Fruit fly (Drosophila melanogaster) whole organism, embryonic: Measurements from ENCODE around the gene CanB.

Experiments used
- Adf1 ChIP-seq: fragments of 200-800 bp; sonication (Bioruptor generic); IDR thresholded peaks from 2 replicates; pipeline ENCODE4 v1.3.6; 2022; ENCODE audit warnings: missing biosample characterization, missing genetic modification characterization
- Bteb2 ChIP-seq: fragments of 200-800 bp; sonication (Bioruptor generic); optimal IDR thresholded peaks from 2 replicates; lab custom pipeline; 2016; ENCODE audit warnings: missing biosample characterization, missing genetic modification characterization
- CG10321 ChIP-seq: fragments of 200-800 bp; sonication (Bioruptor generic); IDR thresholded peaks from 2 replicates; pipeline ENCODE4 v1.3.6; 2022; ENCODE audit warnings: missing biosample characterization, missing genetic modification characterization
- CG13894 ChIP-seq: fragments of 200-800 bp; sonication (Bioruptor generic); optimal IDR thresholded peaks from 3 replicates; lab custom pipeline; 2018; ENCODE audit warnings: missing biosample characterization, mild to moderate bottlenecking, missing genetic modification characterization, moderate library complexity
- CG1647 ChIP-seq: fragments of 200-800 bp; sonication (Bioruptor generic); optimal IDR thresholded peaks from 3 replicates; lab custom pipeline; 2016; ENCODE audit warnings: missing biosample characterization, missing genetic modification characterization
- CG17361 ChIP-seq: fragments of 200-800 bp; sonication (Bioruptor generic); IDR thresholded peaks from 3 replicates; pipeline ENCODE4 v1.3.6; 2022; ENCODE audit warnings: missing biosample characterization, missing genetic modification characterization
- CG17385 ChIP-seq: fragments of 200-800 bp; sonication (Bioruptor generic); optimal IDR thresholded peaks from 3 replicates; lab custom pipeline; 2018; ENCODE audit warnings: missing biosample characterization, mild to moderate bottlenecking, missing genetic modification characterization
- CG1832 ChIP-seq: fragments of 200-800 bp; sonication (Bioruptor generic); optimal IDR thresholded peaks from 2 replicates; lab custom pipeline; 2017; ENCODE audit warnings: missing biosample characterization, mild to moderate bottlenecking, missing genetic modification characterization, inconsistent platforms
- CG18599 ChIP-seq: fragments of 200-800 bp; sonication (Bioruptor generic); optimal IDR thresholded peaks from 3 replicates; lab custom pipeline; 2017; ENCODE audit warnings: missing biosample characterization, missing genetic modification characterization, mild to moderate bottlenecking, moderate library complexity, missing genetic modification reagents
- CG18619 ChIP-seq: fragments of 200-800 bp; sonication (Bioruptor generic); optimal IDR thresholded peaks from 3 replicates; lab custom pipeline; 2017; ENCODE audit warnings: missing biosample characterization, mild to moderate bottlenecking, missing genetic modification characterization
- CG2129 ChIP-seq: fragments of 200-800 bp; sonication (Bioruptor generic); IDR thresholded peaks from 2 replicates; pipeline ENCODE4 v1.3.6; 2022; ENCODE audit warnings: missing biosample characterization, missing genetic modification characterization; ENCODE audit not compliant: partially characterized antibody
- CG42726 ChIP-seq: fragments of 200-800 bp; sonication (Bioruptor generic); IDR thresholded peaks from 2 replicates; pipeline ENCODE4 v1.3.6; 2022; ENCODE audit warnings: missing biosample characterization, missing genetic modification characterization; ENCODE audit not compliant: partially characterized antibody
- Deaf1 ChIP-seq: fragments of 200-800 bp; optimal IDR thresholded peaks from 3 replicates; lab custom pipeline; 2019; ENCODE audit warnings: missing biosample characterization, mild to moderate bottlenecking, missing genetic modification characterization, moderate library complexity
- HHEX ChIP-seq: fragments of 200-800 bp; sonication (Bioruptor generic); optimal IDR thresholded peaks from 3 replicates; lab custom pipeline; 2017; ENCODE audit warnings: missing biosample characterization, mild to moderate bottlenecking, missing genetic modification characterization, missing genetic modification reagents
- HLH4C ChIP-seq: fragments of 200-800 bp; sonication (Bioruptor generic); IDR thresholded peaks from 3 replicates; pipeline ENCODE4 v1.3.6; 2022; ENCODE audit warnings: missing biosample characterization, missing genetic modification characterization; ENCODE audit not compliant: partially characterized antibody
- Hmr ChIP-seq: fragments of 200-800 bp; sonication (Bioruptor generic); optimal IDR thresholded peaks from 3 replicates; lab custom pipeline; 2017; ENCODE audit warnings: mild to moderate bottlenecking, missing biosample characterization, missing genetic modification reagents, missing genetic modification characterization
- Rx ChIP-seq: fragments of 200-800 bp; sonication (Bioruptor generic); IDR thresholded peaks from 2 replicates; pipeline ENCODE4 v1.3.6; 2022; ENCODE audit warnings: missing biosample characterization, missing genetic modification characterization
- Trl ChIP-seq, 3 experiments: fragments of >200 bp in 2 of 3; fragments of 200-800 bp in 1 of 3; sonication (Bioruptor generic) in 1 of 3; optimal IDR thresholded peaks; 2 replicates in 1 of 3; 3 replicates in 2 of 3; lab custom pipeline; 2016 to 2017; ENCODE audit warnings: missing biosample characterization in 1 of 3, missing genetic modification characterization in 1 of 3
- amos ChIP-seq: fragments of 200-800 bp; sonication (Bioruptor generic); IDR thresholded peaks from 2 replicates; pipeline ENCODE4 v1.3.6; 2022; ENCODE audit warnings: missing biosample characterization, missing genetic modification characterization; ENCODE audit not compliant: partially characterized antibody
- crol ChIP-seq: fragments of 200-800 bp; sonication (Bioruptor generic); IDR thresholded peaks from 2 replicates; pipeline ENCODE4 v1.3.6; 2022; ENCODE audit warnings: missing biosample characterization, missing genetic modification characterization
- ewg ChIP-seq: fragments of 200-800 bp; sonication (Bioruptor generic); optimal IDR thresholded peaks from 3 replicates; lab custom pipeline; 2017; ENCODE audit warnings: mild to moderate bottlenecking, missing biosample characterization, missing genetic modification reagents, missing genetic modification characterization
- exex ChIP-seq: fragments of 200-800 bp; sonication (Bioruptor generic); optimal IDR thresholded peaks from 4 replicates; lab custom pipeline; 2018; ENCODE audit warnings: missing biosample characterization, mild to moderate bottlenecking, missing genetic modification characterization, moderate library complexity
- fd64A ChIP-seq: fragments of 200-800 bp; sonication (Bioruptor generic); optimal IDR thresholded peaks from 3 replicates; lab custom pipeline; 2018; ENCODE audit warnings: missing biosample characterization, mild to moderate bottlenecking, missing genetic modification characterization
- knrl ChIP-seq: fragments of 200-800 bp; sonication (Bioruptor generic); IDR thresholded peaks from 3 replicates; pipeline ENCODE4 v1.3.6; 2022; ENCODE audit warnings: missing biosample characterization, missing genetic modification characterization; ENCODE audit not compliant: partially characterized antibody
- lab ChIP-seq: fragments of 200-800 bp; sonication (Bioruptor generic); optimal IDR thresholded peaks from 3 replicates; lab custom pipeline; 2017; ENCODE audit warnings: missing biosample characterization, missing genetic modification characterization, mild to moderate bottlenecking, moderate library complexity, missing genetic modification reagents
- oc ChIP-seq: fragments of 200-800 bp; sonication (Bioruptor generic); optimal IDR thresholded peaks from 2 replicates; lab custom pipeline; 2018; ENCODE audit warnings: missing biosample characterization, mild to moderate bottlenecking, missing genetic modification characterization, moderate library complexity
- org-1 ChIP-seq: fragments of 200-800 bp; sonication (Bioruptor generic); optimal IDR thresholded peaks from 2 replicates; lab custom pipeline; 2017; ENCODE audit warnings: missing biosample characterization, missing genetic modification characterization
- pfk ChIP-seq: fragments of 200-800 bp; sonication (Bioruptor generic); optimal IDR thresholded peaks from 2 replicates; lab custom pipeline; 2018; ENCODE audit warnings: missing biosample characterization, mild to moderate bottlenecking, missing genetic modification characterization, moderate library complexity
- row ChIP-seq: fragments of 200-800 bp; sonication (Bioruptor generic); IDR thresholded peaks from 3 replicates; pipeline ENCODE4 v1.3.6; 2022; ENCODE audit warnings: missing biosample characterization, missing genetic modification characterization
- zen ChIP-seq: fragments of 200-800 bp; sonication (Bioruptor generic); optimal IDR thresholded peaks from 3 replicates; lab custom pipeline; 2018; ENCODE audit warnings: missing biosample characterization, mild to moderate bottlenecking, missing genetic modification characterization, moderate library complexity

CanB gene

dm6 chrX:5363116-5363515, 30.8 kb downstream of the CanB start:
- TF ChIP-seq org-1 (GFP tag; lab: Kevin White, UChicago) (no peak), Trl (optimal IDR thresholded peaks at IDR 0.05; lab: Kevin White, UChicago) (peak in 1 of 2 experiments; percentile 20), Trl (GFP tag; optimal IDR thresholded peaks at IDR 0.05; lab: Kevin White, UChicago) (no peak), HHEX (GFP tag; lab: Kevin White, UChicago) (peak; percentile 2), fd64A (GFP tag; lab: Kevin White, UChicago) (no peak), CG13894 (tag; lab: Kevin White, UChicago) (peak; percentile 51), ewg (GFP tag; lab: Kevin White, UChicago) (peak; percentile 60), Hmr (peak; percentile 57), CG18599 (peak; percentile 39), HLH4C (GFP tag; lab: Robert Waterston, UW) (no peak), CG17361 (GFP tag; lab: Robert Waterston, UW) (no peak), pfk (no peak), row (GFP tag; lab: Robert Waterston, UW) (peak; percentile 32; the same call in 1 of the 3 replicates), CG18619 (peak; percentile 4), lab (peak; percentile 9), crol (GFP tag; lab: Robert Waterston, UW) (peak; percentile 64)

dm6 chrX:5364031-5364430, 31.7 kb downstream of the CanB start:
- TF ChIP-seq CG1832 (peak; percentile 61), amos (no peak), Trl (optimal IDR thresholded peaks at IDR 0.05; lab: Kevin White, UChicago) (peak; percentile 34 to 65), Trl (GFP tag; optimal IDR thresholded peaks at IDR 0.05; lab: Kevin White, UChicago) (no peak), Deaf1 (peak; percentile 27), exex (no peak), CG1647 (GFP tag; lab: Kevin White, UChicago) (no peak), ewg (GFP tag; lab: Kevin White, UChicago) (peak; percentile 23), CG10321 (GFP tag; lab: Robert Waterston, UW) (peak; percentile 60; the same call in 1 of the 2 replicates), zen (tag; lab: Kevin White, UChicago) (peak; percentile 2), CG17385 (GFP tag; lab: Kevin White, UChicago) (no peak), oc (no peak), Adf1 (GFP tag; lab: Robert Waterston, UW) (peak; percentile 59), Bteb2 (GFP tag; lab: Kevin White, UChicago) (no peak)

- TF ChIP-seq amos (peak; percentile 13; the same call in 1 of the 2 replicates), CG2129 (peak; percentile 73; the same call in 1 of the 2 replicates), CG42726 (GFP tag; lab: Robert Waterston, UW) (peak; percentile 98), Rx (GFP tag; lab: Robert Waterston, UW) (no peak), knrl (GFP tag; lab: Robert Waterston, UW) (0 out of 3 replicates have a peak, but pooled peaks have one; percentile 28)
Observed at dm6 chrX:5382539-5382938, 50.2 kb downstream of the CanB start.
